Worm (Caenorhabditis elegans) whole organism, L4 larva: ENCODE results near the gene srd-46.

Source experiments
- aha-1 ChIP-seq: fragments of 150-350 bp; peaks from one replicate; lab custom pipeline; 2014; ENCODE audit warnings: missing biosample characterization, missing genetic modification characterization
- ces-1 ChIP-seq: fragments of 150-350 bp; sonication (generic microtip); optimal IDR thresholded peaks from 4 replicates; lab custom pipeline; 2014; ENCODE audit warnings: missing biosample characterization, missing genetic modification reagents, missing genetic modification characterization
- dmd-8 ChIP-seq: fragments of 200-800 bp; sonication (Bioruptor generic); IDR thresholded peaks from 2 replicates; pipeline ENCODE4 v1.3.6; 2022; ENCODE audit warnings: missing genetic modification characterization, missing compliant biosample characterization
- madf-9 ChIP-seq: fragments of 200-800 bp; sonication (Bioruptor generic); conservative IDR thresholded peaks from 2 replicates; pipeline ENCODE4 v1.3.6; 2022; ENCODE audit warnings: missing genetic modification reagents, missing genetic modification characterization, missing compliant biosample characterization
- mes-2 ChIP-seq: sonication (generic microtip); optimal IDR thresholded peaks from 2 replicates; lab custom pipeline; 2016; ENCODE audit warnings: missing genotype, mild to moderate bottlenecking, missing genetic modification characterization, missing compliant biosample characterization; ENCODE audit not compliant: poor library complexity, severe bottlenecking
- nhr-10 ChIP-seq: fragments of 150-350 bp; optimal IDR thresholded peaks from 2 replicates; lab custom pipeline; 2014; ENCODE audit warnings: missing biosample characterization, missing genetic modification characterization
- nhr-25 ChIP-seq: sonication (generic microtip); optimal IDR thresholded peaks from 2 replicates; lab custom pipeline; 2017; ENCODE audit warnings: missing genetic modification characterization, mild to moderate bottlenecking, missing compliant biosample characterization, antibody characterized with exemption, moderate library complexity, borderline replicate concordance; ENCODE audit not compliant: insufficient read depth
- nhr-6 ChIP-seq: fragments of 150-350 bp; optimal IDR thresholded peaks from 2 replicates; lab custom pipeline; 2014; ENCODE audit warnings: missing biosample characterization, missing genetic modification characterization
- nhr-76 ChIP-seq: fragments of 150-350 bp; optimal IDR thresholded peaks from 2 replicates; lab custom pipeline; 2014; ENCODE audit warnings: missing biosample characterization, missing genetic modification characterization
- snpc-4 ChIP-seq: fragments of 150-350 bp; optimal IDR thresholded peaks from 2 replicates; lab custom pipeline; 2014; ENCODE audit warnings: missing biosample characterization, missing genetic modification characterization
- unc-39 ChIP-seq: sonication (generic microtip); optimal IDR thresholded peaks from 2 replicates; lab custom pipeline; 2017; ENCODE audit warnings: missing biosample characterization, missing genetic modification characterization
- zag-1 ChIP-seq: fragments of 150-350 bp; optimal IDR thresholded peaks from 2 replicates; lab custom pipeline; 2014; ENCODE audit warnings: missing biosample characterization, missing genetic modification characterization

- TF ChIP-seq nhr-25 (tag; lab: Kevin White, UChicago), result no peak
- TF ChIP-seq ces-1 (GFP tag; lab: Kevin White, UChicago), result no peak
- no peak for TF ChIP-seq snpc-4 (tag; lab: Kevin White, UChicago)
- TF ChIP-seq unc-39 (tag; lab: Kevin White, UChicago), result no peak
- TF ChIP-seq mes-2 (tag; lab: Kevin White, UChicago), result no peak
- no peak for TF ChIP-seq zag-1 (tag; lab: Kevin White, UChicago)
- TF ChIP-seq nhr-76, result no peak
- TF ChIP-seq madf-9 (GFP tag; lab: Robert Waterston, UW), result no peak
- TF ChIP-seq aha-1 (tag; lab: Kevin White, UChicago), result no peak
- no peak for TF ChIP-seq dmd-8 (GFP tag; lab: Robert Waterston, UW)
- no peak for TF ChIP-seq nhr-6 (tag; lab: Kevin White, UChicago)
- no peak for TF ChIP-seq nhr-10 (tag; lab: Kevin White, UChicago)
Measured at ce11 chrX:12371321-12371720, 39.4 kb downstream of the srd-46 start, which contains the start of gene rif-1.2.
